Fruit fly (Drosophila melanogaster): ENCODE results near the gene mip130.

- no peak for TF ChIP-seq Hr51 (GFP tag; optimal IDR thresholded peaks at IDR 0.05)
- TF ChIP-seq fru (optimal IDR thresholded peaks at IDR 0.05), result no peak
- no peak for TF ChIP-seq CG16863 (GFP tag; optimal IDR thresholded peaks at IDR 0.05)
- TF ChIP-seq Blimp-1 (GFP tag; optimal IDR thresholded peaks at IDR 0.05), result no peak
- no peak for TF ChIP-seq CG17612 (GFP tag; IDR thresholded peaks at IDR 0.05)
- TF ChIP-seq CG2712 (tag; optimal IDR thresholded peaks at IDR 0.05), result peak; percentile 29
- no peak for TF ChIP-seq lab (GFP tag; optimal IDR thresholded peaks at IDR 0.05)
- TF ChIP-seq CG8388 (GFP tag; optimal IDR thresholded peaks at IDR 0.05), result no peak
- no peak for TF ChIP-seq HLH54F (GFP tag; optimal IDR thresholded peaks at IDR 0.05)
- TF ChIP-seq aop (GFP tag; IDR thresholded peaks at IDR 0.05), result no peak
- no peak for TF ChIP-seq CG31224 (GFP tag; IDR thresholded peaks at IDR 0.05)
- TF ChIP-seq disco-r (GFP tag; optimal IDR thresholded peaks at IDR 0.05), result no peak
- no peak for TF ChIP-seq CG11085 (GFP tag; IDR thresholded peaks at IDR 0.05)
These were observed 14.9 kb downstream of the mip130 start, which contains the start of the genes eIF2Bepsilon and Ocrl for dm6 chrX:1922765-1923501.
